Fruit fly (Drosophila melanogaster): ENCODE measurements around the gene CG18404.

Gene CG18404

DNA sequence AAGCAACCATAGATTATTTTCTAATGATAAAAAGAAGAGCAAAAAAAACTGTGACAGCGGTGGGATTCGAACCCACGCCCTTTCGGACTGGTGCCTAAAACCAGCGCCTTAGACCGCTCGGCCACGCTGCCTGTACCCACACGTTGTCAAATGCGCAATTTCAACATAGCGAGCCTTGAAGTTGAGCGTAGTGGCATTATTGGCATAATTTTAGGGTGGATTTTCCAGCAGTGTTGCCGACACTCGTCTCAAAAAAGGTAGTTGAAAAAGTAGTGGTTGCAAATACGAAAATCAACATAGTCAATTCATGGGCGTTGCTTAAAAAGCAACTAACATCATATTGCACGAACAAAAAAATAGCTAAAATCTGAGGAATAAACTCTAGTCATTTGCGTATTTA is 4.4 kb upstream of the CG18404 start:
- TF ChIP-seq Scr (GFP tag; IDR thresholded peaks at IDR 0.05; ENCODE audit: partially characterized antibody) (peak; percentile 67), hb (GFP tag; IDR thresholded peaks at IDR 0.05; ENCODE audit: partially characterized antibody) (peak; percentile 57; the same call in 2 of the 3 replicates), amos (GFP tag; IDR thresholded peaks at IDR 0.05; ENCODE audit: partially characterized antibody) (peak; percentile 75), CG6689 (GFP tag; IDR thresholded peaks at IDR 0.05) (peak; percentile 40), ci (GFP tag; IDR thresholded peaks at IDR 0.05) (peak; percentile 48; the same call in 2 of the 3 replicates), aop (GFP tag; IDR thresholded peaks at IDR 0.05) (no peak), CG7963 (GFP tag; IDR thresholded peaks at IDR 0.05; ENCODE audit: partially characterized antibody) (peak; percentile 92), unc-4 (GFP tag; IDR thresholded peaks at IDR 0.05; ENCODE audit: partially characterized antibody) (peak; percentile 53; the same call in 1 of the 2 replicates), nerfin-1 (tag; optimal IDR thresholded peaks at IDR 0.05) (no peak), bbx (GFP tag; IDR thresholded peaks at IDR 0.05; ENCODE audit: partially characterized antibody) (peak; percentile 86), tna (GFP tag; IDR thresholded peaks at IDR 0.05; ENCODE audit: partially characterized antibody) (peak; percentile 91), CG6654 (GFP tag; optimal IDR thresholded peaks at IDR 0.05) (no peak), CG6791 (GFP tag; IDR thresholded peaks at IDR 0.05; ENCODE audit: partially characterized antibody) (peak; percentile 90), zen2 (GFP tag; IDR thresholded peaks at IDR 0.05; ENCODE audit: partially characterized antibody) (peak; percentile 62; the same call in 2 of the 3 replicates), chinmo (GFP tag; IDR thresholded peaks at IDR 0.05; ENCODE audit: partially characterized antibody) (peak; percentile 43; the same call in 1 of the 4 replicates), Med (GFP tag) (no peak), CG42726 (GFP tag; IDR thresholded peaks at IDR 0.05; ENCODE audit: partially characterized antibody) (peak; percentile 89), nerfin-2 (GFP tag; IDR thresholded peaks at IDR 0.05; ENCODE audit: partially characterized antibody) (peak; percentile 65), CG7928 (GFP tag; optimal IDR thresholded peaks at IDR 0.05) (no peak), knrl (GFP tag; IDR thresholded peaks at IDR 0.05; ENCODE audit: partially characterized antibody) (peak; percentile 61), CG14965 (GFP tag; optimal IDR thresholded peaks at IDR 0.05; ENCODE audit: borderline replicate concordance) (no peak), sna (GFP tag; IDR thresholded peaks at IDR 0.05; ENCODE audit: partially characterized antibody) (peak; percentile 58), vnd (GFP tag; IDR thresholded peaks at IDR 0.05; ENCODE audit: partially characterized antibody) (peak; percentile 71), Bgb (GFP tag; IDR thresholded peaks at IDR 0.05; ENCODE audit: partially characterized antibody) (peak; percentile 88), CG13287 (GFP tag; IDR thresholded peaks at IDR 0.05; ENCODE audit: partially characterized antibody) (peak; percentile 69), CG4360 (GFP tag; IDR thresholded peaks at IDR 0.05) (0 out of 2 replicates have a peak, but pooled peaks have one; percentile 20), Bdp1 (GFP tag; optimal IDR thresholded peaks at IDR 0.05) (peak; percentile 99), CG11504 (tag; optimal IDR thresholded peaks at IDR 0.05) (peak; percentile 22), CG11247 (GFP tag; IDR thresholded peaks at IDR 0.05) (no peak), HLH4C (GFP tag; IDR thresholded peaks at IDR 0.05; ENCODE audit: partially characterized antibody) (peak; percentile 81), CG4424 (GFP tag; optimal IDR thresholded peaks at IDR 0.05) (peak; percentile 100), Dll (GFP tag; IDR thresholded peaks at IDR 0.05; ENCODE audit: partially characterized antibody) (peak; percentile 58; the same call in 2 of the 4 replicates), CG31441 (GFP tag; IDR thresholded peaks at IDR 0.05) (no peak), al (GFP tag; IDR thresholded peaks at IDR 0.05) (no peak), CG14860 (GFP tag; IDR thresholded peaks at IDR 0.05; ENCODE audit: partially characterized antibody) (peak; percentile 88), Poxn (GFP tag; IDR thresholded peaks at IDR 0.05) (no peak), chif (GFP tag; optimal IDR thresholded peaks at IDR 0.05) (no peak), hbn (GFP tag; IDR thresholded peaks at IDR 0.05; ENCODE audit: partially characterized antibody) (peak; percentile 32), mld (GFP tag; IDR thresholded peaks at IDR 0.05; ENCODE audit: partially characterized antibody) (peak; percentile 92), ato (GFP tag; IDR thresholded peaks at IDR 0.05; ENCODE audit: partially characterized antibody) (peak; percentile 82), CG34224 (GFP tag; IDR thresholded peaks at IDR 0.05; ENCODE audit: partially characterized antibody) (peak; percentile 34; the same call in 2 of the 3 replicates), Gug (GFP tag; IDR thresholded peaks at IDR 0.05) (0 out of 4 replicates have a peak, but pooled peaks have one; percentile 10), ash1 (GFP tag; optimal IDR thresholded peaks at IDR 0.05) (no peak), CG13123 (GFP tag; optimal IDR thresholded peaks at IDR 0.05) (no peak), Opbp (GFP tag; IDR thresholded peaks at IDR 0.05; ENCODE audit: partially characterized antibody) (peak; percentile 86), CG16813 (GFP tag; IDR thresholded peaks at IDR 0.05; ENCODE audit: partially characterized antibody) (peak; percentile 74), ac (GFP tag; optimal IDR thresholded peaks at IDR 0.05) (no peak)

Measured in whole organism, embryonic.